Fruit fly (Drosophila melanogaster): ENCODE data around the gene PKD.

The PKD gene

DNA sequence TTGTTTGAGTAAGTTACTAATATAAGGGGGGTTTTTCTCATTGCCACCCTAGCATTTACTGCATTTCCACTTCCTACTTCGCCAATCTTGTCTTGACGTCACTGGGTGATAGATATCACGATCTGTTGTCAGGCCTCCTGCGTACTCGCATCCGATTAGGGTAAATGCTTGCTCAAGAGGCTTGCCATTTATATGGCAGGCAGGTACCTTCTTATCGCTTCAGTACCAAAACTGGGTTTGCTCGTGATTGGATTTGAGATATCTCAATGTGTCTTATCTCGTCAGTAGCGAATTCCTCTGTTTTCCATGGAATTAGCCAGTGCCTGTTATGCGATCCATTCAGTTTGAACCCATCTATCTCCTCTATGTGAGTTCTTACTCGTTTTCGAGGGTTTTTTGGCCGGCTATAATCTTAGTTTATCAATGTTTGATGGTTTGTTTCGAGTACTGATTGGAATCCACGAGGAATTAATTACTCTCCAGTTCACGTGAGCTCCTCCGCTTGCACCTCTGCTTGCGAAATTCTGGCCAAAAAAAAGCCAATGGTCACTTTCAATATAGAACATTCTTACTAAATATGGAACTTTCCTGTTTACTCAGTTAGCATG, 33.2 kb downstream of the PKD start (continued):
- TF ChIP-seq luna (GFP tag; optimal IDR thresholded peaks at IDR 0.05) = no peak
- TF ChIP-seq CG17912 (GFP tag; optimal IDR thresholded peaks at IDR 0.05) = no peak
- TF ChIP-seq HLH3B (GFP tag; IDR thresholded peaks at IDR 0.05) = no peak
- no peak for TF ChIP-seq B-H2 (GFP tag; optimal IDR thresholded peaks at IDR 0.05)
- TF ChIP-seq CG15479 (GFP tag; optimal IDR thresholded peaks at IDR 0.05) = peak; percentile 99
- no peak for TF ChIP-seq CG33213 (GFP tag; optimal IDR thresholded peaks at IDR 0.05)
- peak; percentile 71 for TF ChIP-seq cwo (GFP tag; optimal IDR thresholded peaks at IDR 0.05)
- TF ChIP-seq Nf-YA (GFP tag; IDR thresholded peaks at IDR 0.05) = no peak
- no peak for TF ChIP-seq stc (GFP tag; IDR thresholded peaks at IDR 0.05)
- peak; percentile 64 for TF ChIP-seq grn (GFP tag; optimal IDR thresholded peaks at IDR 0.05)
- no peak for TF ChIP-seq CG15514 (GFP tag; optimal IDR thresholded peaks at IDR 0.05)
- no peak for TF ChIP-seq gce (GFP tag; IDR thresholded peaks at IDR 0.05)

DNA sequence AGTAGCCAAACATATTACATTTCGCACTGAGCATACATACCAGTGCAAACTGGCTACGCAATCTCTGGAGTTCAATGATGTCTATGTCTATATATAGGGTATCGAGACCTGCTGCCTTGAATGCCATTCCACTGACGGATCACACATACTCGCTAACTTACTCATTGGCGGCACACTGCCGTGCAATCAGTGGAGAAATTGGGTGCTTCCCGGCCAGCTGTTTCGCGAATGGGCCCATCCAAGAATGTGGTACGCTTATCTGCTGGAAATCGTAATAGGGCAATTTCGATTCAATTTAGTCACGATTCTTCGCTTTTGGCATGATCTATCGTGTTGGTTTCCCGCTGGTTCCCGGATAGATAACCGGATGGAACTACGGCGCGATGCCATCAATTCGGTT, 34.1 kb downstream of the PKD start:
- TF ChIP-seq CG43689 (GFP tag; IDR thresholded peaks at IDR 0.05) (no peak), sd (tag; optimal IDR thresholded peaks at IDR 0.05) (peak; percentile 62), mirr (GFP tag; optimal IDR thresholded peaks at IDR 0.05) (peak; percentile 2), CG17359 (tag; optimal IDR thresholded peaks at IDR 0.05) (no peak), exex (tag; optimal IDR thresholded peaks at IDR 0.05) (peak; percentile 40), gro (GFP tag; optimal IDR thresholded peaks at IDR 0.05) (peak; percentile 7), CG1792 (GFP tag; optimal IDR thresholded peaks at IDR 0.05) (no peak)

DNA sequence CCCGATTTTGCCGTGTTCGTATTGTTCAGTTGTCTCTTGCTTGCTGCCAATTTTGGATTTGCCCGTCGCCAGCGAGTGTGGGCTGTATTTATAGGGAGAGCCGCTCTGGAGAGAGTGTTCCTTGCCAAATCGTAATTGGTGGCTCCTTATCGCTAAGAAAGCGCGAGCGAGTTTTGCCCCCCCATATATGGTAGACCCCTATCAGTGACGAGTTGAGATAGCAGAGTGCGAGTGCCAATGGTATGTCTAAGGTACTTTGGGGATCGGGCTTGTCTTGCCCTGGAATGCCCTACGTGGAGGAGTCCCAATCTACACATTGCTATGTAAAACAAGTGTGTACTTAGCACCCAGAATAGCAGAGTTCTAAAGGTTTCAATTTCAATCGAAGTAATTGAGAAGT, 34.7 kb downstream of the PKD start, which contains the start of gene CG7142:
CG7142 (minus strand) TSS at position 29 of the 400 bp plus-strand sequence.
- TF ChIP-seq CG12155 (GFP tag; optimal IDR thresholded peaks at IDR 0.05) = peak; percentile 7
- TF ChIP-seq lab (GFP tag; optimal IDR thresholded peaks at IDR 0.05) = peak; percentile 5
- no peak for TF ChIP-seq br (optimal IDR thresholded peaks at IDR 0.05)
- peak; percentile 1 for TF ChIP-seq Nf-YC (tag; optimal IDR thresholded peaks at IDR 0.05)
- TF ChIP-seq exex (tag; optimal IDR thresholded peaks at IDR 0.05) = peak; percentile 56
- TF ChIP-seq Hmr (GFP tag; optimal IDR thresholded peaks at IDR 0.05) = peak; percentile 21
- peak in 1 of 2 experiments; percentile 4 for TF ChIP-seq Trl (optimal IDR thresholded peaks at IDR 0.05)
- TF ChIP-seq Trl (GFP tag; optimal IDR thresholded peaks at IDR 0.05) = no peak
- TF ChIP-seq lov (optimal IDR thresholded peaks at IDR 0.05) = no peak
- no peak for TF ChIP-seq lov (GFP tag; IDR thresholded peaks at IDR 0.05)
- TF ChIP-seq CG12769 (tag; optimal IDR thresholded peaks at IDR 0.05) = peak; percentile 68
- TF ChIP-seq CG5953 (GFP tag; IDR thresholded peaks at IDR 0.05) = 0 out of 2 replicates have a peak, but pooled peaks have one; percentile 5
- no peak for TF ChIP-seq z (GFP tag; IDR thresholded peaks at IDR 0.05)
- TF ChIP-seq Med (GFP tag) = peak; percentile 63
- TF ChIP-seq CG10274 (GFP tag; optimal IDR thresholded peaks at IDR 0.05) = peak; percentile 73
- peak; percentile 76 for TF ChIP-seq CG18599 (GFP tag; optimal IDR thresholded peaks at IDR 0.05)
- TF ChIP-seq CG2120 (GFP tag; optimal IDR thresholded peaks at IDR 0.05) = peak; percentile 45
- 0 out of 2 replicates have a peak, but pooled peaks have one; percentile 35 for TF ChIP-seq GATAe (GFP tag; conservative IDR thresholded peaks at IDR 0.05)
- peak; percentile 31 for TF ChIP-seq mirr (GFP tag; optimal IDR thresholded peaks at IDR 0.05)
- no peak for TF ChIP-seq CG7745 (tag; optimal IDR thresholded peaks at IDR 0.05)
- no peak for TF ChIP-seq CG15011 (GFP tag; optimal IDR thresholded peaks at IDR 0.05)
- TF ChIP-seq cwo (GFP tag; optimal IDR thresholded peaks at IDR 0.05) = peak; percentile 18
- peak; percentile 91 for TF ChIP-seq sug (tag; optimal IDR thresholded peaks at IDR 0.05)
- TF ChIP-seq Rfx (GFP tag; IDR thresholded peaks at IDR 0.05) = 0 out of 2 replicates have a peak, but pooled peaks have one; percentile 25
- TF ChIP-seq Drgx (GFP tag; IDR thresholded peaks at IDR 0.05) = no peak
- peak; percentile 14 for TF ChIP-seq grn (GFP tag; optimal IDR thresholded peaks at IDR 0.05)
- peak; percentile 55 for TF ChIP-seq sd (tag; optimal IDR thresholded peaks at IDR 0.05)
- no peak for TF ChIP-seq CG17385 (GFP tag; optimal IDR thresholded peaks at IDR 0.05)
